Worm (Caenorhabditis elegans) whole organism, L4/young adult: ENCODE measurements around the gene oac-50.

Experiments
- W03F9.2 ChIP-seq: fragments of 150-350 bp; optimal IDR thresholded peaks from 2 replicates; lab custom pipeline; 2014; ENCODE audit warnings: missing biosample characterization, missing genetic modification characterization
- dao-5 ChIP-seq: sonication (generic microtip); optimal IDR thresholded peaks from 2 replicates; lab custom pipeline; 2016; ENCODE audit warnings: missing genotype, missing genetic modification characterization, moderate library complexity, missing compliant biosample characterization
- him-1 ChIP-seq: sonication (generic microtip); optimal IDR thresholded peaks from 2 replicates; lab custom pipeline; 2016; ENCODE audit warnings: missing genotype, missing genetic modification reagents, missing genetic modification characterization, missing compliant biosample characterization

DNA sequence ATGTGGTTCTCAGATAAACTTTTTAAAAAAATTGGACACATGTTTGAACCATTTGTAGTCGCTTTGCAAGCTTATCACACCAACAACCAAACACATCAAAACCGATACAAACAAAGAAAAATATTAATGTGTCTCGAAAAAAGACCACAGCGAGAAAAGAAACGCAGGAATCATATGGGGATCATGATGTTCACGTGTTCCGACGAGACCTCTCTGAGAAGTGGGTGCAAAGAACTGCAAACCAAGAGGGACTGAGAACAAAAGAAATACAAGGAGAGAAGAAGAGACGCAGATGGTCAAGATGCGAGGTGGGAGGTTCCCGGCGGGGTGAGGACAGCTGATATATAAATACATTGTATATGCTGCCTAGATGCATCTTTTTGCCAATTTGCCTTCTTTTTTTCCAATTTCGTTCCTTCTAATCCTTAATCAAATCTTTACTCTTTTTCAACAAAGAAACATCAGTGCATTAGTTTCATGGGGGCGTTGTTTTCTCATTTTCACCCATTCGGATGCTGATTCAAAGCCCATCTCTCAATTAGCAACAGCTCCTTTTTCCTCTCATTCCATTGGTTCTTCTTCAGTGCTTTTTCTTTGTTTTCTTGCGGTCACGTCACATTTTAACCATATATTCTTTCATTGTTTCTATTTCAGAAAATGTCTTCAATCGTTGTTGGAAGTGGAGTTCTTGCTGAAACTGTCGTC, 22.4 kb upstream of the oac-50 start, which contains the start of gene F21C10.10:
- TF ChIP-seq him-1 (tag; lab: Kevin White, UChicago), result no peak
- peak; percentile 32 for TF ChIP-seq W03F9.2 (tag; lab: Kevin White, UChicago)
- no peak for TF ChIP-seq dao-5 (tag; lab: Kevin White, UChicago)
